Fruit fly (Drosophila melanogaster): Measurements from ENCODE around the gene CG32264.

CG32264 gene

dm6 chr3L:3665288-3666210 lies 140.7 kb downstream of the CG32264 start (continued):
- TF ChIP-seq CG2678 (tag; optimal IDR thresholded peaks at IDR 0.05): no peak
- peak in 1 of 3 experiments; percentile 75 for TF ChIP-seq lola (GFP tag; optimal IDR thresholded peaks at IDR 0.05)
- no peak for TF ChIP-seq crp (GFP tag; optimal IDR thresholded peaks at IDR 0.05)
- TF ChIP-seq lilli (GFP tag; optimal IDR thresholded peaks at IDR 0.05): peak; percentile 70
- peak; percentile 44 for TF ChIP-seq CG8388 (GFP tag; optimal IDR thresholded peaks at IDR 0.05)
- no peak for TF ChIP-seq sqz (GFP tag; optimal IDR thresholded peaks at IDR 0.05)
- no peak for TF ChIP-seq ems (GFP tag; optimal IDR thresholded peaks at IDR 0.05)
- TF ChIP-seq CG14014 (GFP tag; IDR thresholded peaks at IDR 0.05): 0 out of 2 replicates have a peak, but pooled peaks have one; percentile 28
- no peak for TF ChIP-seq sim (GFP tag; IDR thresholded peaks at IDR 0.05)
- no peak for TF ChIP-seq Hr39 (optimal IDR thresholded peaks at IDR 0.05)
- TF ChIP-seq CG13894 (tag; optimal IDR thresholded peaks at IDR 0.05): peak; percentile 77
- no peak for TF ChIP-seq Mrtf (GFP tag; IDR thresholded peaks at IDR 0.05)
- peak; percentile 67 for TF ChIP-seq CG15601 (tag; optimal IDR thresholded peaks at IDR 0.05)
- TF ChIP-seq abd-A (tag; optimal IDR thresholded peaks at IDR 0.05): peak; percentile 64
- TF ChIP-seq ind (GFP tag; optimal IDR thresholded peaks at IDR 0.05): no peak
- no peak for TF ChIP-seq fd102C (GFP tag; optimal IDR thresholded peaks at IDR 0.05)
- TF ChIP-seq HLHmδ (GFP tag; optimal IDR thresholded peaks at IDR 0.05): no peak
- TF ChIP-seq CG12299 (tag; optimal IDR thresholded peaks at IDR 0.05): no peak
- no peak for TF ChIP-seq psq (GFP tag; optimal IDR thresholded peaks at IDR 0.05)
- no peak for TF ChIP-seq Dip2 (GFP tag; IDR thresholded peaks at IDR 0.05)
- no peak for TF ChIP-seq nerfin-2 (GFP tag; IDR thresholded peaks at IDR 0.05; ENCODE audit: partially characterized antibody)
- TF ChIP-seq Fer2 (tag; optimal IDR thresholded peaks at IDR 0.05): no peak
- TF ChIP-seq CG34376 (GFP tag; optimal IDR thresholded peaks at IDR 0.05): no peak
- peak; percentile 35 for TF ChIP-seq Usf (GFP tag; optimal IDR thresholded peaks at IDR 0.05)
- TF ChIP-seq D (optimal IDR thresholded peaks at IDR 0.05): no peak
- no peak for TF ChIP-seq D (GFP tag; optimal IDR thresholded peaks at IDR 0.05)
- no peak for TF ChIP-seq CG11560 (tag; IDR thresholded peaks at IDR 0.05)
- no peak for TF ChIP-seq CG18476 (GFP tag; optimal IDR thresholded peaks at IDR 0.05)
- no peak for TF ChIP-seq Ravus (GFP tag; IDR thresholded peaks at IDR 0.05)
- peak; percentile 2 for TF ChIP-seq fu2 (GFP tag; optimal IDR thresholded peaks at IDR 0.05)
- TF ChIP-seq sr (GFP tag; IDR thresholded peaks at IDR 0.05): no peak
- no peak for TF ChIP-seq stc (GFP tag; IDR thresholded peaks at IDR 0.05)
- no peak for TF ChIP-seq fd96Cb (tag; optimal IDR thresholded peaks at IDR 0.05)
- no peak for TF ChIP-seq hth (optimal IDR thresholded peaks at IDR 0.05)
- peak; percentile 67 for TF ChIP-seq CG12391 (tag; optimal IDR thresholded peaks at IDR 0.05)
- TF ChIP-seq CG3726 (GFP tag; IDR thresholded peaks at IDR 0.05): no peak
- no peak for TF ChIP-seq CG15479 (GFP tag; optimal IDR thresholded peaks at IDR 0.05)
- TF ChIP-seq Sin3A (optimal IDR thresholded peaks at IDR 0.05): no peak
- TF ChIP-seq wor (GFP tag; IDR thresholded peaks at IDR 0.05): no peak
- no peak for TF ChIP-seq CG3838 (GFP tag; optimal IDR thresholded peaks at IDR 0.05)
- peak; percentile 50 for TF ChIP-seq Blimp-1 (GFP tag; optimal IDR thresholded peaks at IDR 0.05)
- peak; percentile 64 for TF ChIP-seq unpg (GFP tag; optimal IDR thresholded peaks at IDR 0.05)
- peak; percentile 51 for TF ChIP-seq her (GFP tag; optimal IDR thresholded peaks at IDR 0.05)
- TF ChIP-seq lov (optimal IDR thresholded peaks at IDR 0.05): no peak
- TF ChIP-seq lov (GFP tag; IDR thresholded peaks at IDR 0.05): 0 out of 3 replicates have a peak, but pooled peaks have one; percentile 57
- peak; percentile 28; the same call in 1 of the 2 replicates for TF ChIP-seq HLH3B (GFP tag; IDR thresholded peaks at IDR 0.05)
- TF ChIP-seq CG10321 (GFP tag; IDR thresholded peaks at IDR 0.05): no peak
- no peak for TF ChIP-seq CG1832 (GFP tag; optimal IDR thresholded peaks at IDR 0.05)
- TF ChIP-seq mirr (GFP tag; optimal IDR thresholded peaks at IDR 0.05): no peak
- no peak for TF ChIP-seq pnt (GFP tag; optimal IDR thresholded peaks at IDR 0.05)
